Worm (Caenorhabditis elegans): Measurements from ENCODE around the gene T10G3.2.

Gene T10G3.2

DNA sequence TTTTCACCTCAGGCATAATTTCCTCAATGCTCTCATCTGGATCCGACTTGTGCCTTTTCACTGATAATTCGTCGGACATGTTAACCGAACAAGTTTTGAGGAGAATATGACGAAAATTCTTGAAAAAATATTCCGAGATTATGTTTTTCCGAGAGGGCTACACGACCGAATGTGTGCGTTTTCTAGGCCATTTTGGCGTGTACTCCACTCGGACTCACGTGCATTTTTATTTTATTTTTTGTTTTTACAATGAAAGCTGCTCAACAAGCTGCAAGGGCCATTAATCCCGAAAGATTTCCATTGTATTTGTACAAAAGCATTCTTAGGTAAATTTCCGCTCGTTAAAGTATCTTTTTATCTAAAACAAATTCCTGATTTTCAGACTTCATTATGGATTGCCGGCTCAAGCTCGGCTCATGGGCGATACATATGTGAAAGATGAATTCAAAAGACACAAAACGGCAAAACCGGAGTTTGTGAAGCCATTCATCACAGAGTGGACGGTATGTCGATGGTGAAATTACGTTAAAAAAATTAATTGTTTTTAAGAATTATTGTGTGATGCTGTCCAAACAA is 11.4 kb downstream of the T10G3.2 start, which contains the start of the genes F25H9.6 and F25H9.7 (continued):
- TF ChIP-seq lir-3 (tag; optimal IDR thresholded peaks at IDR 0.05; ENCODE audit: poor library complexity) (peak; percentile 99), lin-14 (GFP tag; optimal IDR thresholded peaks at IDR 0.05) (peak; percentile 87), pqm-1 (tag; optimal IDR thresholded peaks at IDR 0.05) (peak; percentile 28), unc-86 (tag; optimal IDR thresholded peaks at IDR 0.05) (peak; percentile 88), pax-3 (tag; optimal IDR thresholded peaks at IDR 0.05) (peak; percentile 100), ceh-82 (tag; optimal IDR thresholded peaks at IDR 0.05) (peak; percentile 78 to 93 (median 80)), C34B4.2 (tag; optimal IDR thresholded peaks at IDR 0.05) (peak; percentile 75), mdl-1 (tag; optimal IDR thresholded peaks at IDR 0.05) (peak; percentile 37 to 96), isw-1 (GFP tag; IDR thresholded peaks at IDR 0.05) (peak; percentile 83), aly-2 (tag; optimal IDR thresholded peaks at IDR 0.05) (peak; percentile 41), nhr-77 (tag; optimal IDR thresholded peaks at IDR 0.05) (peak; percentile 41), fkh-8 (tag; optimal IDR thresholded peaks at IDR 0.05) (peak; percentile 96), hlh-17 (GFP tag; optimal IDR thresholded peaks at IDR 0.05; ENCODE audit: borderline replicate concordance) (peak; percentile 76), lin-13 (GFP tag; optimal IDR thresholded peaks at IDR 0.05) (peak; percentile 85), mef-2 (tag; optimal IDR thresholded peaks at IDR 0.05) (peak; percentile 52), sptf-1 (tag; optimal IDR thresholded peaks at IDR 0.05) (no peak), hpl-2 (GFP tag; optimal IDR thresholded peaks at IDR 0.05) (peak; percentile 27), alr-1 (tag; optimal IDR thresholded peaks at IDR 0.05; ENCODE audit: borderline replicate concordance) (no peak), unc-62 (GFP tag; optimal IDR thresholded peaks at IDR 0.05) (no peak), ceh-63 (GFP tag; optimal IDR thresholded peaks at IDR 0.05) (peak; percentile 94), nhr-19 (GFP tag; conservative IDR thresholded peaks at IDR 0.05) (peak; percentile 93), ets-5 (GFP tag; IDR thresholded peaks at IDR 0.05) (no peak), ceh-8 (GFP tag; optimal IDR thresholded peaks at IDR 0.05) (peak; percentile 93), zag-1 (tag; optimal IDR thresholded peaks at IDR 0.05) (no peak), lin-39 (tag; optimal IDR thresholded peaks at IDR 0.05) (peak; percentile 52), Y116A8C.19 (tag; optimal IDR thresholded peaks at IDR 0.05; ENCODE audit: borderline replicate concordance) (peak; percentile 98), ceh-90 (tag; optimal IDR thresholded peaks at IDR 0.05) (peak; percentile 95), tbx-2 (tag; optimal IDR thresholded peaks at IDR 0.05) (peak; percentile 97), fkh-4 (tag; optimal IDR thresholded peaks at IDR 0.05; ENCODE audit: borderline replicate concordance) (peak; percentile 100), ces-1 (GFP tag; optimal IDR thresholded peaks at IDR 0.05) (no peak), irx-1 (tag; optimal IDR thresholded peaks at IDR 0.05) (peak; percentile 97), dsc-1 (tag; optimal IDR thresholded peaks at IDR 0.05) (peak; percentile 97), swsn-7 (tag; optimal IDR thresholded peaks at IDR 0.05) (peak; percentile 94), nhr-237 (tag; optimal IDR thresholded peaks at IDR 0.05) (no peak), nhr-20 (tag; optimal IDR thresholded peaks at IDR 0.05) (peak; percentile 94), nhr-84 (tag; optimal IDR thresholded peaks at IDR 0.05) (no peak), nhr-85 (tag) (peak; percentile 97), nhr-12 (tag; optimal IDR thresholded peaks at IDR 0.05) (no peak), nhr-47 (tag; optimal IDR thresholded peaks at IDR 0.05) (peak; percentile 96), sup-37 (GFP tag; optimal IDR thresholded peaks at IDR 0.05) (peak; percentile 80), nhr-90 (tag; optimal IDR thresholded peaks at IDR 0.05; ENCODE audit: poor library complexity) (peak; percentile 98), C04F5.9 (tag; optimal IDR thresholded peaks at IDR 0.05) (peak; percentile 93), nhr-28 (tag; optimal IDR thresholded peaks at IDR 0.05) (no peak), egl-13 (tag; optimal IDR thresholded peaks at IDR 0.05) (peak; percentile 94), dpl-1 (GFP tag; optimal IDR thresholded peaks at IDR 0.05) (peak; percentile 70 to 85 (median 79)), vab-15 (tag; optimal IDR thresholded peaks at IDR 0.05) (peak; percentile 94), zip-4 (GFP tag; optimal IDR thresholded peaks at IDR 0.05) (peak; percentile 71), lsy-2 (tag; optimal IDR thresholded peaks at IDR 0.05) (peak; percentile 79 to 87), grh-1 (GFP tag; IDR thresholded peaks at IDR 0.05) (peak; percentile 85), C16A3.4 (tag; optimal IDR thresholded peaks at IDR 0.05) (peak; percentile 56), rnt-1 (tag; optimal IDR thresholded peaks at IDR 0.05) (peak; percentile 100), nhr-76 (tag; optimal IDR thresholded peaks at IDR 0.05) (peak; percentile 48)

Measured in whole organism, L1 larva.